Worm (Caenorhabditis elegans) whole organism, L2 larva: ENCODE results near the gene K01H12.4.

Experiments
- C34F6.9 ChIP-seq: fragments of 150-350 bp; optimal IDR thresholded peaks from 2 replicates; lab custom pipeline; 2014; ENCODE audit warnings: missing biosample characterization, missing genetic modification characterization
- F13H6.1 ChIP-seq: sonication (generic microtip); optimal IDR thresholded peaks from 2 replicates; lab custom pipeline; 2016; ENCODE audit warnings: missing genetic modification characterization, missing compliant biosample characterization
- R02D3.7 ChIP-seq: fragments of 150-350 bp; optimal IDR thresholded peaks from 2 replicates; lab custom pipeline; 2014; ENCODE audit warnings: missing biosample characterization, missing genetic modification characterization
- Y55F3AM.14 ChIP-seq: fragments of 200-800 bp; sonication (Bioruptor generic); optimal IDR thresholded peaks from 2 replicates; lab custom pipeline; 2018; ENCODE audit warnings: mild to moderate bottlenecking, missing genetic modification characterization, missing compliant biosample characterization
- ZK546.5 ChIP-seq: sonication (generic microtip); optimal IDR thresholded peaks from 2 replicates; lab custom pipeline; 2017; ENCODE audit warnings: missing biosample characterization, missing genetic modification characterization
- alr-1 ChIP-seq: fragments of 150-350 bp; optimal IDR thresholded peaks from 2 replicates; lab custom pipeline; 2014; ENCODE audit warnings: missing biosample characterization, missing genetic modification characterization
- aly-2 ChIP-seq: fragments of 150-350 bp; optimal IDR thresholded peaks from 2 replicates; lab custom pipeline; 2014; ENCODE audit warnings: missing biosample characterization, missing genetic modification characterization
- ama-1 ChIP-seq: fragments of 150-350 bp; optimal IDR thresholded peaks from 2 replicates; lab custom pipeline; 2018; ENCODE audit warnings: inconsistent platforms
- blmp-1 ChIP-seq: sonication (generic microtip); optimal IDR thresholded peaks from 2 replicates; lab custom pipeline; 2017; ENCODE audit warnings: missing genetic modification characterization, mild to moderate bottlenecking, missing compliant biosample characterization, antibody characterized with exemption, moderate library complexity; ENCODE audit not compliant: insufficient read depth
- ceh-16 ChIP-seq: fragments of 150-350 bp; optimal IDR thresholded peaks from 2 replicates; lab custom pipeline; 2014; ENCODE audit warnings: missing biosample characterization, missing genetic modification characterization
- ceh-82 ChIP-seq: fragments of 150-350 bp; optimal IDR thresholded peaks from 2 replicates; lab custom pipeline; 2014; ENCODE audit warnings: missing biosample characterization, missing genetic modification characterization
- crh-2 ChIP-seq: sonication (generic microtip); optimal IDR thresholded peaks from 2 replicates; lab custom pipeline; 2017; ENCODE audit warnings: missing biosample characterization, missing genetic modification characterization
- dmd-4 ChIP-seq: sonication (generic microtip); optimal IDR thresholded peaks from 2 replicates; lab custom pipeline; 2017; ENCODE audit warnings: missing biosample characterization, missing genetic modification characterization
- egl-27 ChIP-seq: sonication (generic microtip); optimal IDR thresholded peaks from 3 replicates; lab custom pipeline; 2017; ENCODE audit warnings: missing biosample characterization, missing genetic modification reagents, missing genetic modification characterization
- elt-1 ChIP-seq: fragments of 150-350 bp; optimal IDR thresholded peaks from 2 replicates; lab custom pipeline; 2014; ENCODE audit warnings: missing biosample characterization, missing genetic modification characterization
- elt-3 ChIP-seq: sonication (generic microtip); optimal IDR thresholded peaks from 2 replicates; lab custom pipeline; 2017; ENCODE audit warnings: missing biosample characterization, missing genetic modification characterization
- fos-1 ChIP-seq: fragments of 150-350 bp; optimal IDR thresholded peaks from 2 replicates; lab custom pipeline; 2014; ENCODE audit warnings: missing biosample characterization, missing genetic modification characterization
- gmeb-1 ChIP-seq: fragments of 150-350 bp; optimal IDR thresholded peaks from 2 replicates; lab custom pipeline; 2014; ENCODE audit warnings: missing biosample characterization, missing genetic modification characterization
- lin-11 ChIP-seq: fragments of 150-350 bp; sonication (generic microtip); optimal IDR thresholded peaks from 2 replicates; lab custom pipeline; 2014; ENCODE audit warnings: missing biosample characterization, missing genetic modification characterization, inconsistent platforms, mixed read lengths
- lin-13 ChIP-seq: fragments of 150-350 bp; optimal IDR thresholded peaks from 2 replicates; lab custom pipeline; 2014; ENCODE audit warnings: missing biosample characterization, missing genetic modification reagents, missing genetic modification characterization
- lin-39 ChIP-seq: fragments of 150-350 bp; optimal IDR thresholded peaks from 2 replicates; lab custom pipeline; 2014; ENCODE audit warnings: missing biosample characterization, missing genetic modification reagents, missing genetic modification characterization
- lsy-2 ChIP-seq, 2 experiments: fragments of 150-350 bp in 1 of 2; sonication (generic microtip) in 1 of 2; optimal IDR thresholded peaks; 2 replicates each; lab custom pipeline; 2014 to 2017; ENCODE audit warnings: missing biosample characterization in 2 of 2, missing genetic modification characterization in 2 of 2
- mab-5 ChIP-seq: fragments of 150-350 bp; optimal IDR thresholded peaks from 2 replicates; lab custom pipeline; 2014; ENCODE audit warnings: missing biosample characterization, missing genetic modification characterization
- mbf-1 ChIP-seq: sonication (generic microtip); optimal IDR thresholded peaks from 2 replicates; lab custom pipeline; 2017; ENCODE audit warnings: missing biosample characterization, missing genetic modification characterization
- mdl-1 ChIP-seq, 2 experiments: fragments of 150-350 bp in 1 of 2; sonication (generic microtip) in 1 of 2; optimal IDR thresholded peaks; 2 replicates each; lab custom pipeline; 2017; ENCODE audit warnings: missing biosample characterization in 2 of 2, missing genetic modification characterization in 2 of 2
- nhr-10 ChIP-seq: sonication (generic microtip); optimal IDR thresholded peaks from 2 replicates; lab custom pipeline; 2017; ENCODE audit warnings: missing biosample characterization, missing genetic modification characterization
- nhr-11 ChIP-seq: fragments of 150-350 bp; optimal IDR thresholded peaks from 2 replicates; lab custom pipeline; 2014; ENCODE audit warnings: missing biosample characterization, missing genetic modification characterization
- nhr-12 ChIP-seq: fragments of 150-350 bp; optimal IDR thresholded peaks from 2 replicates; lab custom pipeline; 2014; ENCODE audit warnings: missing biosample characterization, missing genetic modification characterization
- nhr-129 ChIP-seq: fragments of 150-350 bp; optimal IDR thresholded peaks from 2 replicates; lab custom pipeline; 2014; ENCODE audit warnings: missing biosample characterization, missing genetic modification characterization
- nhr-21 ChIP-seq: fragments of 150-350 bp; optimal IDR thresholded peaks from 2 replicates; lab custom pipeline; 2014; ENCODE audit warnings: missing biosample characterization, missing genetic modification characterization
- nhr-23 ChIP-seq: fragments of 150-350 bp; optimal IDR thresholded peaks from 2 replicates; lab custom pipeline; 2014; ENCODE audit warnings: missing biosample characterization, missing genetic modification reagents, missing genetic modification characterization
- nhr-237 ChIP-seq: fragments of 150-350 bp; optimal IDR thresholded peaks from 2 replicates; lab custom pipeline; 2014; ENCODE audit warnings: missing biosample characterization, missing genetic modification characterization
- nhr-25 ChIP-seq: fragments of 150-350 bp; sonication (generic microtip); optimal IDR thresholded peaks from 3 replicates; lab custom pipeline; 2014; ENCODE audit warnings: missing biosample characterization, missing genetic modification characterization
- nhr-6 ChIP-seq: fragments of 150-350 bp; optimal IDR thresholded peaks from 2 replicates; lab custom pipeline; 2014; ENCODE audit warnings: missing biosample characterization, missing genetic modification characterization
- nhr-77 ChIP-seq: fragments of 150-350 bp; optimal IDR thresholded peaks from 2 replicates; lab custom pipeline; 2014; ENCODE audit warnings: missing biosample characterization, missing genetic modification characterization
- peb-1 ChIP-seq: fragments of 150-350 bp; optimal IDR thresholded peaks from 2 replicates; lab custom pipeline; 2014; ENCODE audit warnings: missing biosample characterization, missing genetic modification characterization
- sem-4 ChIP-seq: fragments of 150-350 bp; optimal IDR thresholded peaks from 2 replicates; lab custom pipeline; 2014; ENCODE audit warnings: missing biosample characterization, missing genetic modification reagents, missing genetic modification characterization
- skn-1 ChIP-seq: sonication (generic microtip); optimal IDR thresholded peaks from 2 replicates; lab custom pipeline; 2017; ENCODE audit warnings: missing biosample characterization, missing genetic modification characterization
- sma-3 ChIP-seq: sonication (generic microtip); optimal IDR thresholded peaks from 2 replicates; lab custom pipeline; 2016; ENCODE audit warnings: missing genetic modification reagents, missing genetic modification characterization, missing compliant biosample characterization
- sma-9 ChIP-seq, 2 experiments: fragments of 150-350 bp in 1 of 2; sonication (generic microtip) in 1 of 2; optimal IDR thresholded peaks; 2 replicates each; lab custom pipeline; 2014 to 2016; ENCODE audit warnings: missing genetic modification characterization in 2 of 2, mild to moderate bottlenecking in 1 of 2, missing biosample characterization in 1 of 2, missing compliant biosample characterization in 1 of 2, missing genetic modification reagents in 1 of 2, moderate library complexity in 1 of 2
- snpc-4 ChIP-seq: fragments of 150-350 bp; optimal IDR thresholded peaks from 2 replicates; lab custom pipeline; 2014; ENCODE audit warnings: missing biosample characterization, missing genetic modification characterization
- unc-39 ChIP-seq: fragments of 150-350 bp; optimal IDR thresholded peaks from 2 replicates; lab custom pipeline; 2014; ENCODE audit warnings: missing biosample characterization, missing genetic modification characterization
- unc-55 ChIP-seq: fragments of 150-350 bp; sonication (generic microtip); optimal IDR thresholded peaks from 3 replicates; lab custom pipeline; 2014; ENCODE audit warnings: missing biosample characterization, missing genetic modification reagents, missing genetic modification characterization
- unc-62 ChIP-seq: fragments of 150-350 bp; optimal IDR thresholded peaks from 2 replicates; lab custom pipeline; 2014; ENCODE audit warnings: missing biosample characterization, missing genetic modification reagents, missing genetic modification characterization
- zag-1 ChIP-seq: fragments of 150-350 bp; optimal IDR thresholded peaks from 2 replicates; lab custom pipeline; 2014; ENCODE audit warnings: missing biosample characterization, missing genetic modification characterization
- ztf-1 ChIP-seq: fragments of 200-800 bp; sonication (Bioruptor generic); conservative IDR thresholded peaks from 2 replicates; pipeline ENCODE4 v1.3.6; 2022; ENCODE audit warnings: missing genetic modification characterization, missing compliant biosample characterization
- ztf-11 ChIP-seq: sonication (generic microtip); optimal IDR thresholded peaks from 2 replicates; lab custom pipeline; 2017; ENCODE audit warnings: missing biosample characterization, missing genetic modification characterization
- ztf-4 ChIP-seq: fragments of 150-350 bp; optimal IDR thresholded peaks from 2 replicates; lab custom pipeline; 2014; ENCODE audit warnings: missing biosample characterization, missing genetic modification characterization

The K01H12.4 gene

ce11 chrIV:9668103-9668672 is 44.7 kb upstream of the K01H12.4 start (continued):
- no peak for TF ChIP-seq alr-1 (tag; lab: Kevin White, UChicago)

ce11 chrIV:9669969-9670368 is 42.9 kb upstream of the K01H12.4 start:
- TF ChIP-seq egl-27, result peak; percentile 33
- TF ChIP-seq nhr-25 (tag; lab: Kevin White, UChicago), result peak; percentile 68
- TF ChIP-seq elt-1 (tag; lab: Kevin White, UChicago), result peak; percentile 77
- no peak for TF ChIP-seq nhr-77
- TF ChIP-seq snpc-4 (tag; lab: Kevin White, UChicago), result no peak
- no peak for TF ChIP-seq aly-2
- TF ChIP-seq elt-3 (tag; lab: Kevin White, UChicago), result no peak
- no peak for TF ChIP-seq lin-11
- no peak for TF ChIP-seq ceh-16
- peak; percentile 81 for TF ChIP-seq nhr-6 (tag; lab: Kevin White, UChicago)
- no peak for TF ChIP-seq nhr-11 (tag; lab: Kevin White, UChicago)
- no peak for TF ChIP-seq peb-1
- peak; percentile 70 for TF ChIP-seq sma-3
- TF ChIP-seq F13H6.1, result peak; percentile 9
- TF ChIP-seq zag-1 (tag; lab: Kevin White, UChicago), result no peak
- TF ChIP-seq skn-1, result no peak
- TF ChIP-seq fos-1 (tag; lab: Kevin White, UChicago), result peak; percentile 37
- TF ChIP-seq nhr-12 (tag; lab: Kevin White, UChicago), result no peak
- TF ChIP-seq nhr-237 (tag; lab: Kevin White, UChicago), result no peak
- no peak for TF ChIP-seq dmd-4
- peak in 1 of 2 experiments; percentile 70 for TF ChIP-seq lsy-2 (tag; optimal IDR thresholded peaks at IDR 0.05; lab: Kevin White, UChicago)
- TF ChIP-seq Y55F3AM.14 (GFP tag; lab: Kevin White, UChicago), result no peak
- peak; percentile 21 for TF ChIP-seq sem-4 (tag; lab: Kevin White, UChicago)
- no peak for TF ChIP-seq ztf-11 (tag; lab: Kevin White, UChicago)
- no peak for TF ChIP-seq unc-62 (GFP tag; lab: Kevin White, UChicago)
- peak; percentile 68 for TF ChIP-seq gmeb-1 (tag; lab: Kevin White, UChicago)
- peak; percentile 81 for TF ChIP-seq nhr-21 (tag; lab: Kevin White, UChicago)
- no peak for TF ChIP-seq ZK546.5
- TF ChIP-seq sma-9 (GFP tag; optimal IDR thresholded peaks at IDR 0.05; lab: Kevin White, UChicago), result peak; percentile 93
- TF ChIP-seq sma-9 (tag; optimal IDR thresholded peaks at IDR 0.05; lab: Kevin White, UChicago), result no peak
- peak; percentile 26 for TF ChIP-seq lin-13 (GFP tag; lab: Kevin White, UChicago)
- TF ChIP-seq ztf-1, result no peak
- TF ChIP-seq unc-55 (GFP tag; lab: Kevin White, UChicago), result no peak
- no peak for TF ChIP-seq ztf-4 (tag; lab: Kevin White, UChicago)
- no peak for TF ChIP-seq ceh-82
- no peak for TF ChIP-seq nhr-10 (tag; lab: Kevin White, UChicago)
- peak; percentile 30 for TF ChIP-seq crh-2
- no peak for TF ChIP-seq ama-1
- TF ChIP-seq mbf-1 (tag; lab: Kevin White, UChicago), result no peak
- TF ChIP-seq C34F6.9 (tag; lab: Kevin White, UChicago), result no peak
- TF ChIP-seq mab-5 (tag; lab: Kevin White, UChicago), result no peak
- no peak for TF ChIP-seq R02D3.7
- TF ChIP-seq mdl-1 (tag; optimal IDR thresholded peaks at IDR 0.05; lab: Kevin White, UChicago), result peak; percentile 59 to 83
- TF ChIP-seq nhr-129 (tag; lab: Kevin White, UChicago), result peak; percentile 65
- TF ChIP-seq blmp-1 (tag; lab: Kevin White, UChicago), result peak; percentile 61
- no peak for TF ChIP-seq alr-1 (tag; lab: Kevin White, UChicago)
- no peak for TF ChIP-seq lin-39 (tag; lab: Kevin White, UChicago)
- no peak for TF ChIP-seq unc-39 (tag; lab: Kevin White, UChicago)
- TF ChIP-seq nhr-23, result no peak
- TF ChIP-seq, all 48 proteins: peak for 17
